Fruit fly (Drosophila melanogaster): Measurements from ENCODE around the gene CG14043.

DNA sequence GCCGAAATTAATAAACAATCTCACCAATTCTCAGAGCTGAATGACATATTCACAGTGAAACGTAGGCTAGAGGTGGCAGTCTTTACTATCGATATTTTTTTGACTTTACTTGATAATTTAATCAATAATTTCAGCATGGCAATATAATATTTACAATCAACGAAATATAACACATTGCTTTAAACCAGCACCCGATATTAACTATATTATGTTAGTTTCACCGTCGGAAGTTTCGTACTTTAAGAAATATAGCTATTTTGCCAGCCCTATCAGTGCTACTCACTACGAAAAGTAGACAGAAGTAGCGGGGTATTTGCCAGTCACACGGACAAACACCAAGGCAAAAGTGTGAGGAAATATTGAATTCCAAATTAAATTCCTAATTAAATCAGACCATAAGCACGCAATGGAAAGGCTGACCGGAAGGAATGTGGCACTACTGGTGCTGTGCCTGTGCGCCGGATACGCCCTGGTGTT is 39.3 kb downstream of the CG14043 start, which contains the start of the genes CG31917, Tfb5 and SelT:
- TF ChIP-seq Abd-B (GFP tag; optimal IDR thresholded peaks at IDR 0.05) = no peak
- TF ChIP-seq Jra (GFP tag; optimal IDR thresholded peaks at IDR 0.05) = no peak
- peak; percentile 93 for TF ChIP-seq Myc (optimal IDR thresholded peaks at IDR 0.05)
- TF ChIP-seq brk (GFP tag; optimal IDR thresholded peaks at IDR 0.05) = no peak
